Worm (Caenorhabditis elegans) whole organism, L4/young adult: Measurements from ENCODE around the gene srw-26.

ENCODE experiments used
- W03F9.2 ChIP-seq: fragments of 150-350 bp; optimal IDR thresholded peaks from 2 replicates; lab custom pipeline; 2014; ENCODE audit warnings: missing biosample characterization, missing genetic modification characterization
- dao-5 ChIP-seq: sonication (generic microtip); optimal IDR thresholded peaks from 2 replicates; lab custom pipeline; 2016; ENCODE audit warnings: missing genotype, missing genetic modification characterization, moderate library complexity, missing compliant biosample characterization
- him-1 ChIP-seq: sonication (generic microtip); optimal IDR thresholded peaks from 2 replicates; lab custom pipeline; 2016; ENCODE audit warnings: missing genotype, missing genetic modification reagents, missing genetic modification characterization, missing compliant biosample characterization

DNA sequence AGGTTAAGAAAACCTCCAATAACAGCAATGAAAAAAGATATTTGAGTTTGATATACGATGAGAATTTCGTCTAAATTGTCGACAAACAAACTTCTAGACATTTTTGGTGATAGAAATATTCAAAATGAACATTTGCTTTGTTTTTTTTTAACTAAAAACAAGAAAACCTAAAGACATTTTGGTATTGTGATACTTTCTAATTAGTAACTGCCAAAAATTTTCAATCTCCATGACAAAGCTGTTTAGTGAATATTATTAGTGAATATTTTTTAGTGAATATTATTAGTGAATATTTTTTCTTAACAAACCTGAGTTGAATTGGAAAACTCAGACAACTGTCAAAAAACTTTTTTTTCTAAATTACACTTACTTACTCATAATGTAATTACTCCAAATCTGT, 8.0 kb upstream of the srw-26 start, which contains the start of gene srw-55:
- TF ChIP-seq W03F9.2 (tag; lab: Kevin White, UChicago) (no peak), him-1 (no peak), dao-5 (tag; lab: Kevin White, UChicago) (no peak)
